Fruit fly (Drosophila melanogaster): Measurements from ENCODE around the gene Spg7.

DNA sequence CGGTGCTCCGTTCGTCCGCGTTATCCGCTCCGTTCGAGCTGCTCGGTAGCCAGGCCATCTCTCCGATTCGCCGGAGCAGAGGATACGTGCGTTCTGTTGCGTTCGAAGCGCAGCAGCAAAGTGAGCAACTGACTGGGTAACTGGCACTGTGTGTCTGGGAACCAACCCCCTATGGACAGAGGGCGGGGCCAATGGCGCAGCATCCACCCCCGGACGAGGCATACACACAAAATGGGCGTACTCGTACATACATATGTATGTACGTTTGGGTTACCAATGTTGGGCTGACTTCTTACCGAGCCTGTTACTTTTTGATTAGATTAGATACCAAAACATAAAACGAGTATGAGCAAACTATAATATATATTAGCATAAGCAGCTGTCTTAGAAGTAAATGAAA is 16.4 kb downstream of the Spg7 start, which contains the start of gene HLH3B:
- TF ChIP-seq CG9817 (tag; optimal IDR thresholded peaks at IDR 0.05) (no peak), CG14965 (GFP tag; optimal IDR thresholded peaks at IDR 0.05; ENCODE audit: borderline replicate concordance) (no peak), CG11696 (GFP tag; IDR thresholded peaks at IDR 0.05) (no peak), Stat92E (GFP tag; optimal IDR thresholded peaks at IDR 0.05) (no peak), fru (optimal IDR thresholded peaks at IDR 0.05) (no peak), odd (GFP tag; optimal IDR thresholded peaks at IDR 0.05) (no peak), CG11093 (GFP tag; IDR thresholded peaks at IDR 0.05) (no peak), klu (GFP tag; IDR thresholded peaks at IDR 0.05) (no peak)

All from whole organism, embryonic.